Fruit fly (Drosophila melanogaster) whole organism: ENCODE results near the gene CG13012.

ENCODE experiments used
- CG8478 ChIP-seq: fragments of >200 bp; optimal IDR thresholded peaks from 2 replicates; lab custom pipeline; 2018; ENCODE audit warnings: inconsistent platforms
- pan ChIP-seq: fragments of >200 bp; optimal IDR thresholded peaks from 2 replicates; lab custom pipeline; 2017

dm6 chrX:16650078-16651063, 26.2 kb downstream of the CG13012 start:
- TF ChIP-seq CG8478 (lab: Kevin White, UChicago) (no peak), pan (lab: Kevin White, UChicago) (no peak)
